Fruit fly (Drosophila melanogaster): Measurements from ENCODE around the gene alpha4GT1.
A peak's percentile ranks its signal among the peaks of the same experiment; 100 is the strongest.

DNA sequence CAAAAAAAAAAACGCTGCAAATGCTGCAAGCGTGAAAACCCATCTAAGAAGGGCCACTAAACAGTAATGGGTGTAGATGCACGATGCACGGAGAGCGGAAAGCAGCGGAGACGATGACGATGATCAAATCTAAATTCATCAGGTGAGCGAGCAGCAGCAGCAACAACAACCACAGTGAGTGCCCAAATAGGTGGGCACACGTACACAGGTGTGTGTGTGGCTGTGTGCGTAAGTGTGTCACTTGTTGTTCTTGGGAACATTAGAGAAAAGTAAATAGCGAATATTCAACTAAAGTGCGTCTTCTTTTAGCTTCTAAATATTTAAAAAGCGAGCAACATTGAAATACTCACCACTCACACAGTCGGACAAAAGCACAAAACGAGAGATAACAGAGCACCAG, 29.7 kb downstream of the alpha4GT1 start:
- TF ChIP-seq Sry-β (GFP tag; optimal IDR thresholded peaks at IDR 0.05) (no peak), CG8478 (optimal IDR thresholded peaks at IDR 0.05) (no peak), CG13296 (GFP tag; optimal IDR thresholded peaks at IDR 0.05) (peak; percentile 14), CG30403 (GFP tag; optimal IDR thresholded peaks at IDR 0.05) (no peak), CG6854 (GFP tag; optimal IDR thresholded peaks at IDR 0.05) (no peak), ham (GFP tag; IDR thresholded peaks at IDR 0.05) (no peak), CG6791 (GFP tag; IDR thresholded peaks at IDR 0.05; ENCODE audit: partially characterized antibody) (no peak)

Data from whole organism, embryonic.